Worm (Caenorhabditis elegans) whole organism, L2 larva: Measurements from ENCODE around the gene C07A9.5.
A peak's percentile ranks its signal among the peaks of the same experiment; 100 is the strongest.

Experiments used
- C34F6.9 ChIP-seq: fragments of 150-350 bp; optimal IDR thresholded peaks from 2 replicates; lab custom pipeline; 2014; ENCODE audit warnings: missing biosample characterization, missing genetic modification characterization
- F13H6.1 ChIP-seq: sonication (generic microtip); optimal IDR thresholded peaks from 2 replicates; lab custom pipeline; 2016; ENCODE audit warnings: missing genetic modification characterization, missing compliant biosample characterization
- R02D3.7 ChIP-seq: fragments of 150-350 bp; optimal IDR thresholded peaks from 2 replicates; lab custom pipeline; 2014; ENCODE audit warnings: missing biosample characterization, missing genetic modification characterization
- Y55F3AM.14 ChIP-seq: fragments of 200-800 bp; sonication (Bioruptor generic); optimal IDR thresholded peaks from 2 replicates; lab custom pipeline; 2018; ENCODE audit warnings: mild to moderate bottlenecking, missing genetic modification characterization, missing compliant biosample characterization
- ama-1 ChIP-seq: fragments of 150-350 bp; optimal IDR thresholded peaks from 2 replicates; lab custom pipeline; 2018; ENCODE audit warnings: inconsistent platforms
- blmp-1 ChIP-seq: sonication (generic microtip); optimal IDR thresholded peaks from 2 replicates; lab custom pipeline; 2017; ENCODE audit warnings: missing genetic modification characterization, mild to moderate bottlenecking, missing compliant biosample characterization, antibody characterized with exemption, moderate library complexity; ENCODE audit not compliant: insufficient read depth
- ceh-82 ChIP-seq: fragments of 150-350 bp; optimal IDR thresholded peaks from 2 replicates; lab custom pipeline; 2014; ENCODE audit warnings: missing biosample characterization, missing genetic modification characterization
- crh-2 ChIP-seq: sonication (generic microtip); optimal IDR thresholded peaks from 2 replicates; lab custom pipeline; 2017; ENCODE audit warnings: missing biosample characterization, missing genetic modification characterization
- dmd-4 ChIP-seq: sonication (generic microtip); optimal IDR thresholded peaks from 2 replicates; lab custom pipeline; 2017; ENCODE audit warnings: missing biosample characterization, missing genetic modification characterization
- elt-1 ChIP-seq: fragments of 150-350 bp; optimal IDR thresholded peaks from 2 replicates; lab custom pipeline; 2014; ENCODE audit warnings: missing biosample characterization, missing genetic modification characterization
- fos-1 ChIP-seq: fragments of 150-350 bp; optimal IDR thresholded peaks from 2 replicates; lab custom pipeline; 2014; ENCODE audit warnings: missing biosample characterization, missing genetic modification characterization
- gmeb-1 ChIP-seq: fragments of 150-350 bp; optimal IDR thresholded peaks from 2 replicates; lab custom pipeline; 2014; ENCODE audit warnings: missing biosample characterization, missing genetic modification characterization
- lin-11 ChIP-seq: fragments of 150-350 bp; sonication (generic microtip); optimal IDR thresholded peaks from 2 replicates; lab custom pipeline; 2014; ENCODE audit warnings: missing biosample characterization, missing genetic modification characterization, inconsistent platforms, mixed read lengths
- lsy-2 ChIP-seq, 2 experiments: fragments of 150-350 bp in 1 of 2; sonication (generic microtip) in 1 of 2; optimal IDR thresholded peaks; 2 replicates each; lab custom pipeline; 2014 to 2017; ENCODE audit warnings: missing biosample characterization in 2 of 2, missing genetic modification characterization in 2 of 2
- mab-5 ChIP-seq: fragments of 150-350 bp; optimal IDR thresholded peaks from 2 replicates; lab custom pipeline; 2014; ENCODE audit warnings: missing biosample characterization, missing genetic modification characterization
- nhr-129 ChIP-seq: fragments of 150-350 bp; optimal IDR thresholded peaks from 2 replicates; lab custom pipeline; 2014; ENCODE audit warnings: missing biosample characterization, missing genetic modification characterization
- nhr-21 ChIP-seq: fragments of 150-350 bp; optimal IDR thresholded peaks from 2 replicates; lab custom pipeline; 2014; ENCODE audit warnings: missing biosample characterization, missing genetic modification characterization
- nhr-237 ChIP-seq: fragments of 150-350 bp; optimal IDR thresholded peaks from 2 replicates; lab custom pipeline; 2014; ENCODE audit warnings: missing biosample characterization, missing genetic modification characterization
- nhr-6 ChIP-seq: fragments of 150-350 bp; optimal IDR thresholded peaks from 2 replicates; lab custom pipeline; 2014; ENCODE audit warnings: missing biosample characterization, missing genetic modification characterization
- nhr-77 ChIP-seq: fragments of 150-350 bp; optimal IDR thresholded peaks from 2 replicates; lab custom pipeline; 2014; ENCODE audit warnings: missing biosample characterization, missing genetic modification characterization
- peb-1 ChIP-seq: fragments of 150-350 bp; optimal IDR thresholded peaks from 2 replicates; lab custom pipeline; 2014; ENCODE audit warnings: missing biosample characterization, missing genetic modification characterization
- sem-4 ChIP-seq: fragments of 150-350 bp; optimal IDR thresholded peaks from 2 replicates; lab custom pipeline; 2014; ENCODE audit warnings: missing biosample characterization, missing genetic modification reagents, missing genetic modification characterization
- skn-1 ChIP-seq: sonication (generic microtip); optimal IDR thresholded peaks from 2 replicates; lab custom pipeline; 2017; ENCODE audit warnings: missing biosample characterization, missing genetic modification characterization
- sma-3 ChIP-seq: sonication (generic microtip); optimal IDR thresholded peaks from 2 replicates; lab custom pipeline; 2016; ENCODE audit warnings: missing genetic modification reagents, missing genetic modification characterization, missing compliant biosample characterization
- sma-9 ChIP-seq, 2 experiments: fragments of 150-350 bp in 1 of 2; sonication (generic microtip) in 1 of 2; optimal IDR thresholded peaks; 2 replicates each; lab custom pipeline; 2014 to 2016; ENCODE audit warnings: missing genetic modification characterization in 2 of 2, mild to moderate bottlenecking in 1 of 2, missing biosample characterization in 1 of 2, missing compliant biosample characterization in 1 of 2, missing genetic modification reagents in 1 of 2, moderate library complexity in 1 of 2
- snpc-4 ChIP-seq: fragments of 150-350 bp; optimal IDR thresholded peaks from 2 replicates; lab custom pipeline; 2014; ENCODE audit warnings: missing biosample characterization, missing genetic modification characterization
- unc-55 ChIP-seq: fragments of 150-350 bp; sonication (generic microtip); optimal IDR thresholded peaks from 3 replicates; lab custom pipeline; 2014; ENCODE audit warnings: missing biosample characterization, missing genetic modification reagents, missing genetic modification characterization
- zag-1 ChIP-seq: fragments of 150-350 bp; optimal IDR thresholded peaks from 2 replicates; lab custom pipeline; 2014; ENCODE audit warnings: missing biosample characterization, missing genetic modification characterization
- ztf-1 ChIP-seq: fragments of 200-800 bp; sonication (Bioruptor generic); conservative IDR thresholded peaks from 2 replicates; pipeline ENCODE4 v1.3.6; 2022; ENCODE audit warnings: missing genetic modification characterization, missing compliant biosample characterization

The C07A9.5 gene

DNA sequence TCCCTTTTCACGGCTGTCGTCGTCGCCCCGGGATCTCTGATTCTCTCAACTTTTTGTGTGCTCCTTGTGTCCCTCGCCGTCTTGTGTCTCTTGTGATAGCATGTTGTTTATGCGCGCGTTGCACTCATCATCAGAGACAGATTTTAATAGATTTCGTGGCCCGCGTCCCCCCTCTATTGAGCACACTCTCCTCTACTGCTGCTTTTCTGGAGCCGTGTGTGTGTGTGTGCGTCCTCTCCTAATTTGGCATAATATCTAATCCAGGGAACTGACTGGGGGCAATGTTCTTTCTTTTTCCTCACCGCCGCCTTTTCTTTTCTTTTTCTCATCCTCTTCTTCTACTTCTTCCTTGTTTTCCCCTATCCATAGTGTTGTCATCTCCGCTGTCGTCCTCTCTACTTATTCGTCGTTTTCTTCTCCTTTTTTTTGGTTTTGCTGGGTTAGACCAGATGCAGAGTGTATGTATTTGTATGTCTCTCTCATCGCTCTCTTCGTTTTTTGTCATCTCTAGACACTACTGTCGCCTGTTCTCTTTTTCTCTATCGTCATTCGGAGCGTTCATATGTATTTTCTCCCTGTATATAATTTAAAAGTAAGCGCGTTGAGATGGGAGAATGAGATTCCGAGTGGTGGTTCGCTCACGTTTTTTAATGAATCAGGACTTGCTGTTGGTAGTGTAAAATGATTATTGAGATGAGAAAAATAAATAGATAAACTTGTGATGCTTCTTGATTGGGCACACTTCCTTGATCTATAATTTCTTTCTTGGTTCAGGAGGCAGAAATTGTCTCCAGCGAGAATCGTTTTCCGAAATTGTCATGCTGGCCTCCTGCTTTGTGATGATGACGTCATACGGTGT lies 21.3 kb upstream of the C07A9.5 start (continued):
- peak; percentile 54 for TF ChIP-seq C34F6.9 (tag; lab: Kevin White, UChicago)
- TF ChIP-seq, all 48 proteins: peak for 16

DNA sequence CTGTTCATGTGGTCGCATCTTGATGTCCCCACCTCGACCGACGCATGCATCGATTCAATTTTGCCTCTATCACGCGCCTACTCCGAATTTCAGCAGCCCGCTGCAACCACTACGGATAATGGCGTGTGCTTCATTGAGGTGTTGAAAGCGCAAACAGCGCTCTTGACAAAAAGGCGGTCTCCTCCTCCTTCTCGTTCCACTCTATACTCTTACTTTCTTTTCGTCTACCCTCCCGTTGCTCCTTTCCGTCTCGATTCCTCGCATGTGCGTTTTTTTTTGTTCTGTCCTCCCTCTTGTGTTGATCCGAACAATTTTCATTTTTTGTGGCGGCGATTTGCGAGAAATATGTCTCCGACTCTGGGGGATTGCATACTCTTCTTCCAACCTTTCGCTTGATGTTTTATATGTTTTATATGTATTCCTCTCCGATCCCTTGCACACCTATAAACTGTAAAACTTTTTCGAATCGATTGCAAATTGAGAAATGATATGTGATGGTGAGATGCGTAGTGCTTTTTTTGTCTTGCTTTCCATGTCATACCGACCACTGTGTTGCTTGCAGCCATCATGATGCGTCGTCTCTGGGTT lies 20.1 kb upstream of the C07A9.5 start:
- TF ChIP-seq ama-1 (lab: Kevin White, UChicago): no peak
- TF ChIP-seq lsy-2 (tag; optimal IDR thresholded peaks at IDR 0.05; lab: Kevin White, UChicago): no peak
- peak; percentile 14 for TF ChIP-seq unc-55
- no peak for TF ChIP-seq gmeb-1 (tag; lab: Kevin White, UChicago)
- TF ChIP-seq ceh-82: no peak
- peak; percentile 30 for TF ChIP-seq nhr-129
- TF ChIP-seq peb-1 (tag; lab: Kevin White, UChicago): no peak
- no peak for TF ChIP-seq skn-1
- no peak for TF ChIP-seq sma-3 (GFP tag; lab: Kevin White, UChicago)
- no peak for TF ChIP-seq crh-2 (tag; lab: Kevin White, UChicago)
- TF ChIP-seq sma-9 (GFP tag; optimal IDR thresholded peaks at IDR 0.05; lab: Kevin White, UChicago): peak; percentile 11
- TF ChIP-seq sma-9 (tag; optimal IDR thresholded peaks at IDR 0.05; lab: Kevin White, UChicago): no peak
- TF ChIP-seq R02D3.7 (tag; lab: Kevin White, UChicago): no peak
- TF ChIP-seq fos-1 (tag; lab: Kevin White, UChicago): no peak
- no peak for TF ChIP-seq elt-1 (tag; lab: Kevin White, UChicago)
- no peak for TF ChIP-seq zag-1 (tag; lab: Kevin White, UChicago)
- TF ChIP-seq nhr-237 (tag; lab: Kevin White, UChicago): no peak
- TF ChIP-seq F13H6.1: peak; percentile 36
- TF ChIP-seq C34F6.9 (tag; lab: Kevin White, UChicago): no peak
- no peak for TF ChIP-seq mab-5 (tag; lab: Kevin White, UChicago)
- TF ChIP-seq ztf-1 (GFP tag; lab: Robert Waterston, UW): no peak
- TF ChIP-seq nhr-6 (tag; lab: Kevin White, UChicago): peak; percentile 5
- TF ChIP-seq, all 48 proteins: peak for 5

DNA sequence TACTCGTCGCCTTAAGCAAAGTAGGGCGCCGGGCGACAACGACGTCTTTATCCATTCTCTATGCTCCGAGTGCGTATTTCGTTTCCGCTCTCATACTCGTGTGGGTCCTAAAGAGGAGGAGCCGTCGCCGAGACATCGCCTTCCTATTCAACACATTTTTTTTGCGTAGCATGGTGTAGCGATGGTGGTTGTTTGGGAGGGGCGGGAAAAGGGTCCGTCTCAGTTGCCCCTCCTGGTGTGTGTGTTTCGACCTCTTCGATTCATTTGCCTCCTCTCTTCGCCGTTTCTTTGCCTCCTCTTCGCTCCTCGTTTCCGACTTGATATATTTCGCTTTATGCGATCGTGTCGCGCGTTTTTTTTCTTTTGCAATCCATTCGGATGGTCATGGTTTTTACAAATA lies 19.2 kb upstream of the C07A9.5 start:
- TF ChIP-seq Y55F3AM.14 (GFP tag; lab: Kevin White, UChicago) (no peak), snpc-4 (tag; lab: Kevin White, UChicago) (no peak), nhr-6 (tag; lab: Kevin White, UChicago) (no peak), lin-11 (tag; lab: Kevin White, UChicago) (no peak)

DNA sequence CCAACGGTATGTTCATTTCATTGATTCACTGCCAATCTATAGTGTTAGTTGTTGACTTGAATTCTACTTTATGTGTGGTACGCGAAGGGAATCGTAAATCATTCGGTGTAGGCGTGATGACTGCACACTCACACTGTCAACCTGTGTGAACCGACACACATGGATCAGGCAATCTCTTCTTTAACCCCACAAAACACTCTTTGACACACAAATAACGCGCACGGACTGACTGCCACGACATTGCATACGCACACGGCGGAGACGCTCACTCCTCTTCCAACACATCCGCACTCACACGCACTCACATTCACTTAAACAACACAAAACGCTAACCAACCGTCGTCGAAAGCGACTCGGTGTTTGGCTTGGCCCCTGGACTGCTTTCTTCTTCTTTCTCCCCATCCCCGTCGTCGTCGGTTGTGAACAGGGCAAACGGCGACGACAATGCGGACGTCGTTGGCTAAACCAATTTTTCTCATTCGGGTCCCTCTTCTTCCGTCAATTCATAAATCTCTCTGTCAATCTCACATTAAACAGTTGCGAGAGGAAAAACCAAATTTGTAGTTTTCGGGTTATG lies 17.6 kb upstream of the C07A9.5 start:
- TF ChIP-seq nhr-77 (no peak), nhr-21 (peak; percentile 41), sma-9 (GFP tag; optimal IDR thresholded peaks at IDR 0.05; lab: Kevin White, UChicago) (peak; percentile 1), sma-9 (tag; optimal IDR thresholded peaks at IDR 0.05; lab: Kevin White, UChicago) (no peak), nhr-129 (peak; percentile 19)

DNA sequence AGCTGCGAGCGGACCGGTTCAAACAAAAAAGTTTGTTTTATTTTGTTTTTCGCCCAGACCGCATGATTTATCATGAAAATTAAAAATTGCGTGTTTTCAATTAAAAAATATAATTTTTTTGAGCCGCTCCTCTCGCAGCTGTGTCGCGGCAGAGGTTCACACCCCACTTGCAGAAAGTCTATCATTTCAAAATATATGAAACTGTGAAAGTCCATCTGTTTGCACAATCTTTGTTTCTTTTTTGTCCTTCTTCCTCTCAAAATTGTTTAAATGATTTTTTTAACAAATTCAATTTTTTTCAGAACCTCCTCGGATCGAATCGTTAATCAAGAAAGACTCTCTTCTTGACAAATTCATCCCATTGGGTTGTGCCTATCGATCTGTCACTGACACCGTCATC lies 16.9 kb upstream of the C07A9.5 start, which contains the start of gene tlk-1:
tlk-1 (plus strand) TSS at position 301 of the 400 bp plus-strand sequence.
- TF ChIP-seq snpc-4 (tag; lab: Kevin White, UChicago) (no peak), sma-3 (GFP tag; lab: Kevin White, UChicago) (no peak), gmeb-1 (tag; lab: Kevin White, UChicago) (no peak), crh-2 (tag; lab: Kevin White, UChicago) (no peak), blmp-1 (tag; lab: Kevin White, UChicago) (no peak), sem-4 (tag; lab: Kevin White, UChicago) (no peak), dmd-4 (no peak)
